Worm (Caenorhabditis elegans): Measurements from ENCODE around the gene C04G6.13.

ce11 chrII:5091640-5092243 is 2.3 kb upstream of the C04G6.13 start, which contains the start of gene pld-1:
- TF ChIP-seq ztf-11 (tag; optimal IDR thresholded peaks at IDR 0.05) = no peak
- no peak for TF ChIP-seq aly-2 (tag; optimal IDR thresholded peaks at IDR 0.05)
- TF ChIP-seq egl-27 (tag; optimal IDR thresholded peaks at IDR 0.05) = no peak
- TF ChIP-seq ZK546.5 (tag; optimal IDR thresholded peaks at IDR 0.05) = no peak
- TF ChIP-seq nhr-237 (tag; optimal IDR thresholded peaks at IDR 0.05) = no peak
- TF ChIP-seq elt-3 (tag; optimal IDR thresholded peaks at IDR 0.05) = no peak

All from whole organism, L3 larva.